Worm (Caenorhabditis elegans) whole organism, L3 larva: ENCODE data around the gene srbc-48.

Source experiments
- R02D3.7 ChIP-seq: fragments of 150-350 bp; optimal IDR thresholded peaks from 2 replicates; lab custom pipeline; 2014; ENCODE audit warnings: missing biosample characterization, missing genetic modification characterization
- ZK546.5 ChIP-seq: sonication (generic microtip); optimal IDR thresholded peaks from 2 replicates; lab custom pipeline; 2017; ENCODE audit warnings: missing biosample characterization, missing genetic modification characterization
- aly-2 ChIP-seq: fragments of 150-350 bp; optimal IDR thresholded peaks from 2 replicates; lab custom pipeline; 2014; ENCODE audit warnings: missing biosample characterization, missing genetic modification characterization
- ama-1 ChIP-seq: fragments of 150-350 bp; optimal IDR thresholded peaks from 2 replicates; lab custom pipeline; 2018
- ceh-82 ChIP-seq: fragments of 150-350 bp; optimal IDR thresholded peaks from 2 replicates; lab custom pipeline; 2014; ENCODE audit warnings: missing biosample characterization, missing genetic modification characterization
- ceh-9 ChIP-seq: sonication (generic microtip); optimal IDR thresholded peaks from 2 replicates; lab custom pipeline; 2018; ENCODE audit warnings: missing biosample characterization, missing genetic modification characterization
- daf-12 ChIP-seq: fragments of 150-350 bp; optimal IDR thresholded peaks from 2 replicates; lab custom pipeline; 2014; ENCODE audit warnings: missing biosample characterization, missing genetic modification reagents, missing genetic modification characterization
- egl-27 ChIP-seq: sonication (generic microtip); optimal IDR thresholded peaks from 4 replicates; lab custom pipeline; 2017; ENCODE audit warnings: missing biosample characterization, missing genetic modification reagents, missing genetic modification characterization
- egl-5 ChIP-seq: fragments of 150-350 bp; optimal IDR thresholded peaks from 2 replicates; lab custom pipeline; 2017; ENCODE audit warnings: missing biosample characterization, missing genetic modification reagents, missing genetic modification characterization, inconsistent platforms
- elt-2 ChIP-seq: sonication (generic microtip); optimal IDR thresholded peaks from 2 replicates; lab custom pipeline; 2016; ENCODE audit warnings: missing genetic modification reagents, mild to moderate bottlenecking, missing genetic modification characterization, missing compliant biosample characterization
- elt-3 ChIP-seq, 3 experiments: fragments of 150-350 bp in 1 of 3; sonication (generic microtip) in 2 of 3; optimal IDR thresholded peaks; 2 replicates in 2 of 3; 4 replicates in 1 of 3; lab custom pipeline; 2014 to 2017; ENCODE audit warnings: missing biosample characterization in 3 of 3, missing genetic modification characterization in 3 of 3
- fkh-10 ChIP-seq: sonication (generic microtip); optimal IDR thresholded peaks from 2 replicates; lab custom pipeline; 2017; ENCODE audit warnings: missing biosample characterization, missing genetic modification reagents, missing genetic modification characterization
- fkh-2 ChIP-seq: fragments of 150-350 bp; optimal IDR thresholded peaks from 2 replicates; lab custom pipeline; 2014; ENCODE audit warnings: missing biosample characterization, missing genetic modification reagents, missing genetic modification characterization
- hmg-11 ChIP-seq: sonication (generic microtip); optimal IDR thresholded peaks from 2 replicates; lab custom pipeline; 2016; ENCODE audit warnings: missing genetic modification characterization, missing compliant biosample characterization
- jun-1 ChIP-seq: fragments of 150-350 bp; optimal IDR thresholded peaks from 2 replicates; lab custom pipeline; 2014; ENCODE audit warnings: missing biosample characterization, missing genetic modification reagents, missing genetic modification characterization
- lin-15B ChIP-seq: fragments of 150-350 bp; optimal IDR thresholded peaks from 2 replicates; lab custom pipeline; 2014; ENCODE audit warnings: missing biosample characterization, missing genetic modification characterization
- lsy-12 ChIP-seq: sonication (generic microtip); optimal IDR thresholded peaks from 2 replicates; lab custom pipeline; 2016; ENCODE audit warnings: mild to moderate bottlenecking, missing genetic modification characterization, missing compliant biosample characterization
- mdl-1 ChIP-seq: fragments of 150-350 bp; optimal IDR thresholded peaks from 2 replicates; lab custom pipeline; 2014; ENCODE audit warnings: missing biosample characterization, missing genetic modification characterization
- nfya-1 ChIP-seq: sonication (generic microtip); optimal IDR thresholded peaks from 2 replicates; lab custom pipeline; 2017; ENCODE audit warnings: missing genetic modification characterization, mild to moderate bottlenecking, missing compliant biosample characterization, antibody characterized with exemption, moderate library complexity; ENCODE audit not compliant: insufficient read depth
- nhr-11 ChIP-seq: fragments of 150-350 bp; optimal IDR thresholded peaks from 2 replicates; lab custom pipeline; 2014; ENCODE audit warnings: missing biosample characterization, missing genetic modification characterization
- nhr-12 ChIP-seq: fragments of 150-350 bp; optimal IDR thresholded peaks from 2 replicates; lab custom pipeline; 2014; ENCODE audit warnings: missing biosample characterization, missing genetic modification characterization
- nhr-23 ChIP-seq: fragments of 150-350 bp; optimal IDR thresholded peaks from 2 replicates; lab custom pipeline; 2014; ENCODE audit warnings: missing biosample characterization, missing genetic modification reagents, missing genetic modification characterization
- nhr-237 ChIP-seq: fragments of 150-350 bp; optimal IDR thresholded peaks from 2 replicates; lab custom pipeline; 2014; ENCODE audit warnings: missing biosample characterization, missing genetic modification characterization
- nhr-25 ChIP-seq: sonication (generic microtip); optimal IDR thresholded peaks from 2 replicates; lab custom pipeline; 2017; ENCODE audit warnings: missing biosample characterization, missing genetic modification characterization
- nhr-28 ChIP-seq: fragments of 150-350 bp; optimal IDR thresholded peaks from 2 replicates; lab custom pipeline; 2014; ENCODE audit warnings: missing biosample characterization, missing genetic modification characterization
- nhr-43 ChIP-seq: sonication (generic microtip); optimal IDR thresholded peaks from 2 replicates; lab custom pipeline; 2016; ENCODE audit warnings: mild to moderate bottlenecking, missing genetic modification characterization, missing compliant biosample characterization; ENCODE audit not compliant: poor library complexity, severe bottlenecking
- nhr-67 ChIP-seq: fragments of 150-350 bp; optimal IDR thresholded peaks from 2 replicates; lab custom pipeline; 2014; ENCODE audit warnings: missing biosample characterization, missing genetic modification characterization
- pha-4 ChIP-seq: fragments of 150-350 bp; optimal IDR thresholded peaks from 2 replicates; lab custom pipeline; 2014; ENCODE audit warnings: missing biosample characterization, missing genetic modification reagents, missing genetic modification characterization
- skn-1 ChIP-seq: fragments of 150-350 bp; optimal IDR thresholded peaks from 2 replicates; lab custom pipeline; 2014; ENCODE audit warnings: missing biosample characterization, missing genetic modification characterization
- unc-39 ChIP-seq: sonication (generic microtip); optimal IDR thresholded peaks from 4 replicates; lab custom pipeline; 2017; ENCODE audit warnings: missing biosample characterization, missing genetic modification characterization
- unc-62 ChIP-seq: fragments of 150-350 bp; sonication (generic microtip); optimal IDR thresholded peaks from 4 replicates; lab custom pipeline; 2014; ENCODE audit warnings: missing biosample characterization, missing genetic modification reagents, missing genetic modification characterization
- zag-1 ChIP-seq: fragments of 150-350 bp; optimal IDR thresholded peaks from 2 replicates; lab custom pipeline; 2014; ENCODE audit warnings: missing biosample characterization, missing genetic modification characterization
- ztf-4 ChIP-seq: fragments of 150-350 bp; optimal IDR thresholded peaks from 2 replicates; lab custom pipeline; 2014; ENCODE audit warnings: missing biosample characterization, missing genetic modification characterization

The srbc-48 gene

DNA sequence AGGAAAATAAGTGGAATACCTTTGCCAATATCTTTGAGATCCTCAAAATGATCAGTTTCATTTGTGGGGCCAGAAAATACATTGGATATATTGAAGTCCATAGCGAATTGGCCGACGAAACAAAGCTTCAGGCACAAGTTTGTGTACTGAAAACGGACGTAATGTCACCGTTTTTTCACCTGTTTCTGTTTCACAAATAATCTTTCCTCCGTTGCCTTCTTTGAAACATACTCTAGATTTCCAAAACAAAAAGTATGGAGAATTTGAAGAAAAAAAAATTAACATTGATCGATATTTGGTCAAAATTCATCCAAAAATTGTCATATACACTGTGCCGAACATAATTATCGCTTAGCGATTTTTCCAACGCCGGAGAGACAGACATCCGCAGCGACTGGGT is 42.5 kb downstream of the srbc-48 start, which contains the start of gene srz-12:
Gene srz-12 (minus strand): TSS at position 101 of the 400 bp plus-strand sequence.
- TF ChIP-seq unc-39 (no peak), aly-2 (tag; lab: Kevin White, UChicago) (no peak), ztf-4 (tag; lab: Kevin White, UChicago) (no peak), zag-1 (tag; lab: Kevin White, UChicago) (no peak), lsy-12 (tag; lab: Kevin White, UChicago) (no peak), nhr-25 (tag; lab: Kevin White, UChicago) (no peak), jun-1 (tag; lab: Kevin White, UChicago) (no peak), nhr-43 (tag; lab: Kevin White, UChicago) (no peak), fkh-2 (no peak), nhr-11 (tag; lab: Kevin White, UChicago) (no peak), unc-62 (GFP tag; lab: Kevin White, UChicago) (no peak), skn-1 (tag; lab: Kevin White, UChicago) (no peak)

ce11 chrV:15863042-15863441 is 43.0 kb downstream of the srbc-48 start, which contains the start of gene srh-299:
Gene srh-299, plus strand, starts transcription at chrV:15863342.
- TF ChIP-seq aly-2 (tag; lab: Kevin White, UChicago) (no peak), elt-3 (tag; optimal IDR thresholded peaks at IDR 0.05; lab: Kevin White, UChicago) (no peak), nhr-28 (no peak), nhr-237 (no peak), nhr-12 (tag; lab: Kevin White, UChicago) (no peak), fkh-2 (no peak), ZK546.5 (tag; lab: Kevin White, UChicago) (no peak), ama-1 (lab: Kevin White, UChicago) (no peak), R02D3.7 (no peak), ceh-82 (no peak)

DNA sequence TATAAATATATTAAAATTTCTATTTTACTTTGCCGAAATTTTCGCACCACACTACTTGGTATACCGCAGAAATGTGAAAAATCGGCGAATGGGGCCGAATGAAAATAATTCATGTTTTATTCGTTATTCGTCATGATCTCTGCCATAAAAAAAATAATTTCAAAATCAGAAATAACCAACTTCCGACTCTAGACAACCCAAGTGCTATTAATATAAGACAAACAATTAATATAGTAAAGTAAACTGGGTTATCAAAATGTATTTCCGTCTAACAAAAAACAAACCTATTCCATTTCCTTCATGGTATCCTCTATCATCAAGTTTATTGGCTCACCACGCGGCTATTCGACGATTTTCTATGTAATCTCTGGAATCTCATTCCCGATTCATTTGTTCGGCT is 45.8 kb downstream of the srbc-48 start, which contains the start of gene srh-293:
Gene srh-293 (plus strand): TSS at position 301 of the 400 bp plus-strand sequence.
- TF ChIP-seq nhr-11 (tag; lab: Kevin White, UChicago) = no peak
- TF ChIP-seq nhr-23 (tag; lab: Kevin White, UChicago) = no peak
- no peak for TF ChIP-seq fkh-2
- TF ChIP-seq unc-39 = no peak
- TF ChIP-seq egl-5 = no peak
- TF ChIP-seq lin-15B = no peak
- TF ChIP-seq unc-62 (GFP tag; lab: Kevin White, UChicago) = no peak
- TF ChIP-seq nhr-12 (tag; lab: Kevin White, UChicago) = no peak
- no peak for TF ChIP-seq nhr-25 (tag; lab: Kevin White, UChicago)
- no peak for TF ChIP-seq aly-2 (tag; lab: Kevin White, UChicago)
- TF ChIP-seq nhr-67 (tag; lab: Kevin White, UChicago) = no peak
- TF ChIP-seq hmg-11 = no peak
- no peak for TF ChIP-seq fkh-10
- TF ChIP-seq daf-12 (tag; lab: Kevin White, UChicago) = no peak

DNA sequence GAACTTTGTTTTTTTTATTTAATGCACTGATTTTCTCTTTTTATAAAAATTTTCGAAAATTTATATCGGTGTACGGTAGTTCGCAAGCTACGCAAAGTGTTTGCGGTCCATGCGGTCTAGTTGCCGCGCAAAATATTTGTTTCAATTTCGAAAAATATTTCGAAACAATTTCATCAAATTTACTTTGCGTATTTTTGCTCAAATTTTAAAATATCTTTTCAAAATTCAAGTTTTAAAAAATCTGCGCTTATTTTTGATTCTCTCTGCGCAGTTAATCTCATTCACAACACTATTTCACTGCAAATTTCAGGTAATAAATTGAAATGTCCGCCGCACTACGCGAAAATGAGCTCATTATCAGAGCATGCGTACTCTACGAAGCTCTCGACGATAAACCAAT is 47.3 kb downstream of the srbc-48 start, which contains the start of gene fbxa-197:
Gene fbxa-197 (plus strand): TSS at position 301 of the 400 bp plus-strand sequence.
- TF ChIP-seq ZK546.5 (tag; lab: Kevin White, UChicago) (no peak), egl-27 (tag; lab: Kevin White, UChicago) (no peak), ama-1 (lab: Kevin White, UChicago) (no peak), nhr-43 (tag; lab: Kevin White, UChicago) (no peak), nfya-1 (tag; lab: Kevin White, UChicago) (no peak), elt-2 (tag; lab: Kevin White, UChicago) (no peak), aly-2 (tag; lab: Kevin White, UChicago) (no peak), pha-4 (tag; lab: Kevin White, UChicago) (no peak)

ce11 chrV:15870356-15870755 is 50.3 kb downstream of the srbc-48 start, which contains the start of gene str-57:
Gene str-57, plus strand, starts transcription at chrV:15870656.
- no peak for TF ChIP-seq zag-1 (tag; lab: Kevin White, UChicago)
- no peak for TF ChIP-seq ceh-9 (tag; lab: Kevin White, UChicago)
- TF ChIP-seq nhr-12 (tag; lab: Kevin White, UChicago) = no peak
- TF ChIP-seq mdl-1 (tag; lab: Kevin White, UChicago) = no peak
- no peak for TF ChIP-seq lsy-12 (tag; lab: Kevin White, UChicago)
- TF ChIP-seq, all 47 proteins: peak for 0
